Worm (Caenorhabditis elegans) whole organism, L1 larva: ENCODE measurements around the gene arf-1.

Experiments
- Y116A8C.19 ChIP-seq: sonication (generic microtip); optimal IDR thresholded peaks from 2 replicates; lab custom pipeline; 2016; ENCODE audit warnings: missing compliant biosample characterization, missing genetic modification characterization, borderline replicate concordance
- blmp-1 ChIP-seq: fragments of 150-350 bp; optimal IDR thresholded peaks from 2 replicates; lab custom pipeline; 2014; ENCODE audit warnings: missing biosample characterization, missing genetic modification characterization
- lin-39 ChIP-seq: fragments of 150-350 bp; optimal IDR thresholded peaks from 2 replicates; lab custom pipeline; 2014; ENCODE audit warnings: missing biosample characterization, missing genetic modification reagents, missing genetic modification characterization
- nhr-237 ChIP-seq: fragments of 150-350 bp; optimal IDR thresholded peaks from 2 replicates; lab custom pipeline; 2014; ENCODE audit warnings: missing biosample characterization, missing genetic modification characterization
- nhr-28 ChIP-seq: fragments of 150-350 bp; optimal IDR thresholded peaks from 2 replicates; lab custom pipeline; 2014; ENCODE audit warnings: missing biosample characterization, missing genetic modification characterization
- pag-3 ChIP-seq: sonication (generic microtip); optimal IDR thresholded peaks from 2 replicates; lab custom pipeline; 2017; ENCODE audit warnings: missing genetic modification characterization, mild to moderate bottlenecking, missing compliant biosample characterization, antibody characterized with exemption, borderline replicate concordance; ENCODE audit not compliant: insufficient read depth
- snpc-4 ChIP-seq: fragments of 150-350 bp; optimal IDR thresholded peaks from 2 replicates; lab custom pipeline; 2014; ENCODE audit warnings: missing biosample characterization, missing genetic modification characterization

DNA sequence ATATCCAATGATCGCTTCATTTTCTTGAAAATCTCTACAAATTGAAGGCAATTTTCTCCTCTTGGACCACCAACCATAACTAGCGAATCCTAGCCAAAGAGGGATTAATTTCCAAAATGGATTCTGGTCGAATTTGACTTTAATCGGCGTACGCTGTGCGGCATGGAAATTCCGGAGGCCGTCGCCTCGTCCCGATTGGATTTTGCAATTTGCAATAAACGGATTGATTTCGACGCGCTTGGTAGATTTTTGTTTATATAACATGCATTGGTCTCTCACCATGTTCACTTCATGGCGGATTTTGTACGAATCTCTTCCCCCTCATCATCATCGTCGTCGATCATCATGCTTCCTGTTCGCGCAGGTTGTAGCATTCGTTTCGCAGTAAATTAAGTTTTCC lies 49.0 kb upstream of the arf-1 start:
- TF ChIP-seq Y116A8C.19 (tag; lab: Kevin White, UChicago) (no peak), lin-39 (tag; lab: Kevin White, UChicago) (no peak), blmp-1 (tag; lab: Kevin White, UChicago) (peak; percentile 48), snpc-4 (tag; lab: Kevin White, UChicago) (no peak), nhr-28 (tag; lab: Kevin White, UChicago) (no peak), nhr-237 (tag; lab: Kevin White, UChicago) (no peak), pag-3 (tag; lab: Kevin White, UChicago) (no peak)
